Fruit fly (Drosophila melanogaster) whole organism, pupa: ENCODE measurements around the gene Tnks.
A peak's percentile ranks its signal among the peaks of the same experiment; 100 is the strongest.

ENCODE experiments used
- CG10348 ChIP-seq: fragments of 200-800 bp; sonication (Bioruptor generic); IDR thresholded peaks from 2 replicates; pipeline ENCODE4 v1.3.6; 2022; ENCODE audit warnings: missing biosample characterization, missing genetic modification characterization
- CG13204 ChIP-seq: fragments of 200-800 bp; sonication (Bioruptor generic); optimal IDR thresholded peaks from 2 replicates; lab custom pipeline; 2018; ENCODE audit warnings: missing biosample characterization, mild to moderate bottlenecking, missing genetic modification characterization, moderate library complexity
- CG14655 ChIP-seq: fragments of 200-800 bp; sonication (Bioruptor generic); optimal IDR thresholded peaks from 3 replicates; lab custom pipeline; 2017; ENCODE audit warnings: mild to moderate bottlenecking, missing biosample characterization, missing genetic modification reagents, missing genetic modification characterization
- CG32121 ChIP-seq: fragments of 200-800 bp; sonication (Bioruptor generic); IDR thresholded peaks from 2 replicates; pipeline ENCODE4 v1.3.6; 2022; ENCODE audit warnings: missing biosample characterization, missing genetic modification characterization
- CG34367 ChIP-seq: fragments of 200-800 bp; sonication (Bioruptor generic); optimal IDR thresholded peaks from 2 replicates; lab custom pipeline; 2018; ENCODE audit warnings: missing biosample characterization, mild to moderate bottlenecking, missing genetic modification characterization
- CG4496 ChIP-seq: fragments of 200-800 bp; sonication (Bioruptor generic); IDR thresholded peaks from 3 replicates; pipeline ENCODE4 v1.3.6; 2022; ENCODE audit warnings: missing biosample characterization, missing genetic modification characterization
- CG8159 ChIP-seq: fragments of 200-800 bp; sonication (Bioruptor generic); optimal IDR thresholded peaks from 3 replicates; lab custom pipeline; 2018; ENCODE audit warnings: missing biosample characterization, mild to moderate bottlenecking, missing genetic modification characterization, moderate library complexity
- CG8301 ChIP-seq: fragments of 200-800 bp; sonication (Bioruptor generic); optimal IDR thresholded peaks from 2 replicates; lab custom pipeline; 2018; ENCODE audit warnings: missing biosample characterization, mild to moderate bottlenecking, missing genetic modification characterization
- CG9948 ChIP-seq: fragments of 200-800 bp; sonication (Bioruptor generic); optimal IDR thresholded peaks from 2 replicates; lab custom pipeline; 2018; ENCODE audit warnings: missing biosample characterization, mild to moderate bottlenecking, missing genetic modification characterization, moderate library complexity
- D1 ChIP-seq: fragments of 200-800 bp; sonication (Bioruptor generic); optimal IDR thresholded peaks from 2 replicates; lab custom pipeline; 2018; ENCODE audit warnings: missing biosample characterization, mild to moderate bottlenecking, missing genetic modification characterization, moderate library complexity
- EcR ChIP-seq: fragments of 200-800 bp; sonication (Bioruptor generic); optimal IDR thresholded peaks from 3 replicates; lab custom pipeline; 2019; ENCODE audit warnings: missing biosample characterization, missing genetic modification characterization, mild to moderate bottlenecking, moderate library complexity, missing genetic modification reagents
- Pif1A ChIP-seq: fragments of 200-800 bp; sonication (Bioruptor generic); optimal IDR thresholded peaks from 3 replicates; lab custom pipeline; 2016; ENCODE audit warnings: missing biosample characterization, missing genetic modification characterization
- Pif1B ChIP-seq: fragments of 200-800 bp; sonication (Bioruptor generic); optimal IDR thresholded peaks from 3 replicates; lab custom pipeline; 2016; ENCODE audit warnings: missing biosample characterization, missing genetic modification characterization

- no peak for TF ChIP-seq CG13204
- TF ChIP-seq CG32121 (GFP tag; lab: Robert Waterston, UW): no peak
- no peak for TF ChIP-seq Pif1B (GFP tag; lab: Kevin White, UChicago)
- TF ChIP-seq CG9948: peak; percentile 7
- TF ChIP-seq EcR (GFP tag; lab: Kevin White, UChicago): no peak
- no peak for TF ChIP-seq CG4496 (GFP tag; lab: Robert Waterston, UW)
- TF ChIP-seq CG34367 (tag; lab: Kevin White, UChicago): no peak
- peak; percentile 58 for TF ChIP-seq CG8159 (tag; lab: Kevin White, UChicago)
- no peak for TF ChIP-seq CG14655
- no peak for TF ChIP-seq D1 (tag; lab: Kevin White, UChicago)
- TF ChIP-seq Pif1A: no peak
- TF ChIP-seq CG10348: no peak
- TF ChIP-seq CG8301 (tag; lab: Kevin White, UChicago): no peak
Observed at dm6 chr3R:25631079-25631478, 30.0 kb downstream of the Tnks start.
